Worm (Caenorhabditis elegans): ENCODE data around the gene tag-191.

- TF ChIP-seq ceh-82 (tag; optimal IDR thresholded peaks at IDR 0.05) (no peak), blmp-1 (tag; optimal IDR thresholded peaks at IDR 0.05; ENCODE audit: insufficient read depth) (no peak), egl-27 (tag; optimal IDR thresholded peaks at IDR 0.05) (no peak), unc-55 (GFP tag; optimal IDR thresholded peaks at IDR 0.05) (no peak), lin-11 (tag; optimal IDR thresholded peaks at IDR 0.05) (no peak), R02D3.7 (tag; optimal IDR thresholded peaks at IDR 0.05) (no peak), peb-1 (tag; optimal IDR thresholded peaks at IDR 0.05) (no peak)
Measured at ce11 chrV:14504774-14505173, 31.4 kb downstream of the tag-191 start.

All from whole organism, L2 larva.